Worm (Caenorhabditis elegans) whole organism, midembryonic: ENCODE measurements around the gene sre-33.

Experiments used
- T22C8.4 ChIP-seq: fragments of 200-800 bp; sonication (Bioruptor generic); IDR thresholded peaks from 2 replicates; pipeline ENCODE4 v1.3.6; 2022; ENCODE audit warnings: missing genetic modification characterization, missing compliant biosample characterization
- flt-1 ChIP-seq: fragments of 200-800 bp; sonication (Bioruptor generic); IDR thresholded peaks from 2 replicates; pipeline ENCODE4 v1.3.6; 2022; ENCODE audit warnings: missing genetic modification characterization, missing compliant biosample characterization
- klf-2 ChIP-seq: fragments of 200-800 bp; sonication (Bioruptor generic); conservative IDR thresholded peaks from 2 replicates; pipeline ENCODE4 v1.3.6; 2022; ENCODE audit warnings: missing genetic modification reagents, missing genetic modification characterization, missing compliant biosample characterization
- med-1 ChIP-seq: sonication (generic microtip); optimal IDR thresholded peaks from 2 replicates; lab custom pipeline; 2017; ENCODE audit warnings: missing genetic modification characterization, mild to moderate bottlenecking, missing compliant biosample characterization, antibody characterized with exemption, missing genetic modification reagents; ENCODE audit not compliant: insufficient read depth
- ref-1 ChIP-seq: fragments of 200-800 bp; sonication (Bioruptor generic); conservative IDR thresholded peaks from 2 replicates; pipeline ENCODE4 v1.3.6; 2022; ENCODE audit warnings: missing genetic modification reagents, missing genetic modification characterization, missing compliant biosample characterization
- ztf-23 ChIP-seq: fragments of 200-800 bp; sonication (Bioruptor generic); IDR thresholded peaks from 2 replicates; pipeline ENCODE4 v1.3.6; 2022; ENCODE audit warnings: missing genetic modification reagents, missing genetic modification characterization, missing compliant biosample characterization
- ztf-29 ChIP-seq: fragments of 200-800 bp; sonication (Bioruptor generic); IDR thresholded peaks from 2 replicates; pipeline ENCODE4 v1.3.6; 2022; ENCODE audit warnings: missing genetic modification reagents, missing genetic modification characterization, missing compliant biosample characterization

- TF ChIP-seq med-1 (GFP tag; lab: Kevin White, UChicago) (no peak), flt-1 (GFP tag; lab: Robert Waterston, UW) (no peak), ref-1 (GFP tag; lab: Robert Waterston, UW) (no peak), T22C8.4 (GFP tag; lab: Robert Waterston, UW) (no peak), ztf-23 (GFP tag; lab: Robert Waterston, UW) (no peak), ztf-29 (GFP tag; lab: Robert Waterston, UW) (no peak), klf-2 (GFP tag; lab: Robert Waterston, UW) (no peak)
Measured at ce11 chrII:12417514-12417913, 35.6 kb upstream of the sre-33 start, which contains the start of gene sre-27.
